Fruit fly (Drosophila melanogaster) whole organism, wandering third instar larva: Measurements from ENCODE around the gene mwh.

Source experiments
- Abd-B ChIP-seq: fragments of >200 bp; optimal IDR thresholded peaks from 2 replicates; lab custom pipeline; 2017; ENCODE audit warnings: missing biosample characterization, missing genetic modification characterization
- CrebA ChIP-seq: fragments of 200-800 bp; sonication (Bioruptor generic); optimal IDR thresholded peaks from 2 replicates; lab custom pipeline; 2016; ENCODE audit warnings: missing biosample characterization, mild to moderate bottlenecking, missing genetic modification characterization, borderline replicate concordance
- Dfd ChIP-seq: fragments of >200 bp; optimal IDR thresholded peaks from 2 replicates; lab custom pipeline; 2017; ENCODE audit warnings: missing biosample characterization, missing genetic modification characterization
- Dif ChIP-seq: fragments of 200-275, 200-300 bp; sonication (Bioruptor generic); optimal IDR thresholded peaks from 2 replicates; lab custom pipeline; 2018; ENCODE audit warnings: missing biosample characterization, missing genetic modification characterization; ENCODE audit not compliant: partially characterized antibody
- GATAd ChIP-seq: sonication (Bioruptor generic); optimal IDR thresholded peaks from 2 replicates; lab custom pipeline; 2016; ENCODE audit warnings: missing biosample characterization, missing genetic modification characterization
- HLH106 ChIP-seq: fragments of 200-800 bp; optimal IDR thresholded peaks from 3 replicates; lab custom pipeline; 2019; ENCODE audit warnings: missing biosample characterization, mild to moderate bottlenecking, missing genetic modification characterization, moderate library complexity
- Hnf4 ChIP-seq: fragments of 200-800 bp; sonication (Bioruptor generic); optimal IDR thresholded peaks from 2 replicates; lab custom pipeline; 2016; ENCODE audit warnings: missing biosample characterization, mild to moderate bottlenecking, missing genetic modification characterization
- Hr83 ChIP-seq: fragments of 200-300 bp; sonication (Bioruptor generic); optimal IDR thresholded peaks from 2 replicates; lab custom pipeline; 2016; ENCODE audit warnings: missing biosample characterization, mild to moderate bottlenecking, missing genetic modification characterization, moderate library complexity; ENCODE audit not compliant: poor library complexity, severe bottlenecking
- Jra ChIP-seq: sonication (Bioruptor generic); optimal IDR thresholded peaks from 2 replicates; lab custom pipeline; 2016; ENCODE audit warnings: missing biosample characterization, missing genetic modification characterization
- Mio ChIP-seq: sonication (Bioruptor generic); optimal IDR thresholded peaks from 2 replicates; lab custom pipeline; 2016; ENCODE audit warnings: missing biosample characterization, missing genetic modification characterization
- Myc ChIP-seq: fragments of >200 bp; optimal IDR thresholded peaks from 2 replicates; lab custom pipeline; 2017
- N ChIP-seq: fragments of >200 bp; optimal IDR thresholded peaks from 2 replicates; lab custom pipeline; 2018; ENCODE audit warnings: missing biosample characterization, missing external identifiers, missing genetic modification characterization
- OdsH ChIP-seq: fragments of 200-800 bp; sonication (Bioruptor generic); optimal IDR thresholded peaks from 2 replicates; lab custom pipeline; 2016; ENCODE audit warnings: missing biosample characterization, mild to moderate bottlenecking, missing genetic modification characterization
- Rel ChIP-seq, 2 experiments: fragments of 200-800 bp; sonication (Bioruptor generic) in 1 of 2; optimal IDR thresholded peaks; 2 replicates in 1 of 2; 3 replicates in 1 of 2; lab custom pipeline; 2016 to 2019; ENCODE audit warnings: mild to moderate bottlenecking in 2 of 2, missing biosample characterization in 2 of 2, missing genetic modification characterization in 2 of 2, moderate library complexity in 1 of 2
- Sp1 ChIP-seq: fragments of 200-800 bp; sonication (Bioruptor generic); optimal IDR thresholded peaks from 3 replicates; lab custom pipeline; 2019; ENCODE audit warnings: missing biosample characterization, mild to moderate bottlenecking, missing genetic modification characterization, moderate library complexity
- Vsx2 ChIP-seq: fragments of 200-300, 225-300 bp; sonication (Bioruptor generic); optimal IDR thresholded peaks from 2 replicates; lab custom pipeline; 2018; ENCODE audit warnings: missing biosample characterization, missing genetic modification characterization; ENCODE audit not compliant: partially characterized antibody
- br ChIP-seq: fragments of 200-800 bp; sonication (Bioruptor generic); optimal IDR thresholded peaks from 2 replicates; lab custom pipeline; 2016; ENCODE audit warnings: missing biosample characterization, missing genetic modification characterization
- brk ChIP-seq: fragments of 200-800 bp; sonication (Bioruptor generic); optimal IDR thresholded peaks from 2 replicates; lab custom pipeline; 2016; ENCODE audit warnings: missing biosample characterization, mild to moderate bottlenecking, missing genetic modification characterization
- dl ChIP-seq, 2 experiments: fragments of 175-275, 200-275 bp in 1 of 2; fragments of 200-275 bp in 1 of 2; sonication (Bioruptor generic); optimal IDR thresholded peaks; lab custom pipeline; 2018; ENCODE audit warnings: mild to moderate bottlenecking in 2 of 2, missing biosample characterization in 2 of 2, missing genetic modification characterization in 2 of 2, moderate library complexity in 2 of 2; ENCODE audit not compliant: partially characterized antibody in 2 of 2, insufficient read depth in 1 of 2
- dmrt93B ChIP-seq: fragments of 200-800 bp; sonication (Bioruptor generic); optimal IDR thresholded peaks from 2 replicates; lab custom pipeline; 2018; ENCODE audit warnings: missing biosample characterization, mild to moderate bottlenecking, missing genetic modification characterization
- dsf ChIP-seq: sonication (Bioruptor generic); optimal IDR thresholded peaks from 2 replicates; lab custom pipeline; 2016; ENCODE audit warnings: missing biosample characterization, missing genetic modification characterization, borderline replicate concordance
- ey ChIP-seq: fragments of 200-800 bp; sonication (Bioruptor generic); optimal IDR thresholded peaks from 2 replicates; lab custom pipeline; 2016; ENCODE audit warnings: missing biosample characterization, missing genetic modification characterization
- foxo ChIP-seq, 2 experiments: fragments of 200-800 bp; sonication (Bioruptor generic); optimal IDR thresholded peaks; 2 replicates in 1 of 2; 3 replicates in 1 of 2; lab custom pipeline; 2016 to 2017; ENCODE audit warnings: missing biosample characterization in 2 of 2, missing genetic modification characterization in 2 of 2
- fru ChIP-seq: fragments of 200-800 bp; sonication (Bioruptor generic); optimal IDR thresholded peaks from 3 replicates; lab custom pipeline; 2016; ENCODE audit warnings: missing biosample characterization, mild to moderate bottlenecking, missing genetic modification characterization
- h ChIP-seq: fragments of 200-800 bp; sonication (Bioruptor generic); optimal IDR thresholded peaks from 3 replicates; lab custom pipeline; 2016; ENCODE audit warnings: missing biosample characterization, mild to moderate bottlenecking, missing genetic modification characterization
- jim ChIP-seq: fragments of 175-275, 200-325 bp; sonication (Bioruptor generic); optimal IDR thresholded peaks from 2 replicates; lab custom pipeline; 2016; ENCODE audit warnings: missing biosample characterization, mild to moderate bottlenecking, missing genetic modification characterization
- psq ChIP-seq: fragments of 200-800 bp; sonication (Bioruptor generic); optimal IDR thresholded peaks from 3 replicates; lab custom pipeline; 2017; ENCODE audit warnings: missing biosample characterization, mild to moderate bottlenecking, missing genetic modification characterization, moderate library complexity
- rgr ChIP-seq: fragments of 200-800 bp; sonication (Bioruptor generic); optimal IDR thresholded peaks from 3 replicates; lab custom pipeline; 2016; ENCODE audit warnings: missing biosample characterization, mild to moderate bottlenecking, missing genetic modification characterization
- sage ChIP-seq: fragments of 200-800 bp; sonication (Bioruptor generic); optimal IDR thresholded peaks from 2 replicates; lab custom pipeline; 2016; ENCODE audit warnings: missing biosample characterization, mild to moderate bottlenecking, missing genetic modification characterization
- sv ChIP-seq: fragments of 200-800 bp; sonication (Bioruptor generic); optimal IDR thresholded peaks from 3 replicates; lab custom pipeline; 2016; ENCODE audit warnings: missing biosample characterization, missing genetic modification characterization
- usp ChIP-seq: fragments of >200 bp; optimal IDR thresholded peaks from 2 replicates; lab custom pipeline; 2017; ENCODE audit warnings: missing biosample characterization, missing genetic modification characterization
- woc ChIP-seq: sonication (Bioruptor generic); optimal IDR thresholded peaks from 2 replicates; lab custom pipeline; 2016; ENCODE audit warnings: missing biosample characterization, mild to moderate bottlenecking, missing genetic modification characterization

mwh gene

dm6 chr3L:1202588-1203195 lies 2.1 kb downstream of the mwh start, which contains the start of gene meep:
meep (minus strand) TSS chr3L:1203036.
- TF ChIP-seq usp (no peak), GATAd (no peak), Myc (lab: Kevin White, UChicago) (no peak), dsf (GFP tag; lab: Kevin White, UChicago) (no peak), woc (GFP tag; lab: Kevin White, UChicago) (no peak), dmrt93B (GFP tag; lab: Kevin White, UChicago) (no peak), Mio (GFP tag; lab: Kevin White, UChicago) (no peak), Hr83 (GFP tag; lab: Kevin White, UChicago) (no peak), dl (GFP tag; optimal IDR thresholded peaks at IDR 0.05; lab: Kevin White, UChicago; ENCODE audit: insufficient read depth in 1 of 2, partially characterized antibody in 2 of 2) (no peak)

dm6 chr3L:1203855-1204431 lies 3.4 kb downstream of the mwh start:
- peak; percentile 97 for TF ChIP-seq Dfd (GFP tag; lab: Kevin White, UChicago)
- TF ChIP-seq brk (GFP tag; lab: Kevin White, UChicago), result no peak

- TF ChIP-seq h (GFP tag; lab: Kevin White, UChicago), result peak; percentile 59
- peak; percentile 34 for TF ChIP-seq dmrt93B (GFP tag; lab: Kevin White, UChicago)
- peak; percentile 28 for TF ChIP-seq Sp1
- no peak for TF ChIP-seq Mio (GFP tag; lab: Kevin White, UChicago)
- TF ChIP-seq dl (GFP tag; optimal IDR thresholded peaks at IDR 0.05; lab: Kevin White, UChicago; ENCODE audit: insufficient read depth in 1 of 2, partially characterized antibody in 2 of 2), result no peak
- peak; percentile 40 for TF ChIP-seq sv (GFP tag; lab: Kevin White, UChicago)
- TF ChIP-seq HLH106 (tag; lab: Kevin White, UChicago), result peak; percentile 24
- TF ChIP-seq br, result peak; percentile 52
- TF ChIP-seq fru, result peak; percentile 72
- no peak for TF ChIP-seq Abd-B (GFP tag; lab: Kevin White, UChicago)
- no peak for TF ChIP-seq Hr83 (GFP tag; lab: Kevin White, UChicago)
- no peak for TF ChIP-seq sage (GFP tag; lab: Kevin White, UChicago)
- TF ChIP-seq rgr (GFP tag; lab: Kevin White, UChicago), result peak; percentile 27
- no peak for TF ChIP-seq Hnf4 (GFP tag; lab: Kevin White, UChicago)
- peak; percentile 46 for TF ChIP-seq OdsH (GFP tag; lab: Kevin White, UChicago)
- TF ChIP-seq brk (GFP tag; lab: Kevin White, UChicago), result no peak
- TF ChIP-seq woc (GFP tag; lab: Kevin White, UChicago), result no peak
- TF ChIP-seq Jra (GFP tag; lab: Kevin White, UChicago), result no peak
- peak; percentile 6 for TF ChIP-seq psq (GFP tag; lab: Kevin White, UChicago)
- TF ChIP-seq foxo (GFP tag; optimal IDR thresholded peaks at IDR 0.05; lab: Kevin White, UChicago), result peak in 1 of 2 experiments; percentile 61
- peak; percentile 59 for TF ChIP-seq ey (GFP tag; lab: Kevin White, UChicago)
- TF ChIP-seq jim (GFP tag; lab: Kevin White, UChicago), result no peak
Observed at dm6 chr3L:1204674-1205547, 4.3 kb downstream of the mwh start, which contains the start of gene CG9119. CG9119 (minus strand) TSS chr3L:1204795.

- TF ChIP-seq Vsx2 (peak; percentile 86), HLH106 (tag; lab: Kevin White, UChicago) (no peak), Rel (GFP tag; optimal IDR thresholded peaks at IDR 0.05; lab: Kevin White, UChicago) (no peak), Rel (tag; optimal IDR thresholded peaks at IDR 0.05; lab: Kevin White, UChicago) (peak; percentile 18), brk (GFP tag; lab: Kevin White, UChicago) (no peak), dl (GFP tag; optimal IDR thresholded peaks at IDR 0.05; lab: Kevin White, UChicago; ENCODE audit: insufficient read depth in 1 of 2, partially characterized antibody in 2 of 2) (peak; percentile 64 to 80), Dfd (GFP tag; lab: Kevin White, UChicago) (no peak), Dif (peak; percentile 96), h (GFP tag; lab: Kevin White, UChicago) (no peak), Myc (lab: Kevin White, UChicago) (peak; percentile 85), foxo (GFP tag; optimal IDR thresholded peaks at IDR 0.05; lab: Kevin White, UChicago) (no peak), CrebA (GFP tag; lab: Kevin White, UChicago) (no peak), Abd-B (GFP tag; lab: Kevin White, UChicago) (no peak), N (GFP tag; lab: Kevin White, UChicago) (peak; percentile 11)
Observed at dm6 chr3L:1206682-1207421, 6.3 kb downstream of the mwh start, which contains the start of gene LysB. LysB (plus strand) TSS chr3L:1207371.
